Worm (Caenorhabditis elegans) whole organism, L3 larva: ENCODE data around the gene npr-39.

ENCODE experiments used
- nhr-12 ChIP-seq: fragments of 150-350 bp; optimal IDR thresholded peaks from 2 replicates; lab custom pipeline; 2014; ENCODE audit warnings: missing biosample characterization, missing genetic modification characterization
- nhr-237 ChIP-seq: fragments of 150-350 bp; optimal IDR thresholded peaks from 2 replicates; lab custom pipeline; 2014; ENCODE audit warnings: missing biosample characterization, missing genetic modification characterization
- nhr-28 ChIP-seq: fragments of 150-350 bp; optimal IDR thresholded peaks from 2 replicates; lab custom pipeline; 2014; ENCODE audit warnings: missing biosample characterization, missing genetic modification characterization
- ztf-4 ChIP-seq: fragments of 150-350 bp; optimal IDR thresholded peaks from 2 replicates; lab custom pipeline; 2014; ENCODE audit warnings: missing biosample characterization, missing genetic modification characterization

DNA sequence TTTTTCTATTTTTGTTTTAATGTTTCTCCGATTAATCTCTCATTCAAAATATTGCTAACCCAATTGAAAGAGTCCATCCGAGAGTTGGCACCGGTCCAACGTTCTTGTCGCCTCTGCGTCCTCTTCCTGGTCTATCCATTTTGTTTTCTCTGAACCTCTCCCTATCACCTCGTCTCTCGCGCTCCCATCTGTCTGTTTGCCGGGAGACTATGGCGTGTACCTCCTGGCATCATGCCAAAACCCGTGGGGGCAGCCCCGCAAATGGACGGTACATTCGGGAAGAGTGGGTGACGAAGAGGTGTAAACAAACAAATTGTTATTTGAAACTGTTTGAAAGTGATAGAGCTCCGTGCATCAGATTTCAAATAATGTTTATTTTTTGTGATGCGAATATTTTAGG lies 30.6 kb upstream of the npr-39 start, which contains the start of gene T06E8.2:
- no peak for TF ChIP-seq nhr-12 (tag; lab: Kevin White, UChicago)
- no peak for TF ChIP-seq nhr-28 (tag; lab: Kevin White, UChicago)
- TF ChIP-seq ztf-4: no peak
- no peak for TF ChIP-seq nhr-237 (tag; lab: Kevin White, UChicago)
